Fruit fly (Drosophila melanogaster): Measurements from ENCODE around the gene Tie.
A peak's percentile ranks its signal among the peaks of the same experiment; 100 is the strongest.

The Tie gene

DNA sequence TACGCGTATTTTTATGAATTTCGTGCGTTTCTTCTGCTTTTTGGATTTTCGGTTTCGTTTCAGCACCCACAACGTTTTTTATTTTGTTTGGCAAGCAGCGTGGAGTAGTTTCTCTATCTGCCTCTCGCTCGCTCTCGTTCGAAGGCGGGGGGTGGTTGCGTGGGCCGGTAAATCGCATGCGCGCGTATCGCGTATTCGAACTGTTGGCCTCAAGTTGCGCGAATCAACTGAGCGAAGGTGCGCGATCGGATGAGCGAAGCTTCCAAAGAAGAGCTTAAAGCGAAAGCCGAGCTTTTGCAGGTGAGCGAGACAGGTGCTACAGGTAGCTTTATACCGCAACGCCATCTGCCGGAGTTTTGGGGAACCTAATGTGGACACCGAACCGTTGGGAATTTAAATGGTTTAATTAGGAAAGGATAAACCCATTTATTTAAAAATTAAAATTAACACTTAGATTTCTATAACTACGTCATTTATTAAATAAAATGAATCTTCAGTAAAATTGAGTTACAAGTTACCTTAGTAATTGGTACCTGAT is at the start of gene Tie:
TSS of gene Tie (minus strand) at position 205 of the 538 bp plus-strand sequence.
- TF ChIP-seq CG11294 (GFP tag; IDR thresholded peaks at IDR 0.05) (no peak), CG16779 (tag; optimal IDR thresholded peaks at IDR 0.05) (no peak), achi (GFP tag; optimal IDR thresholded peaks at IDR 0.05) (no peak), lz (GFP tag; optimal IDR thresholded peaks at IDR 0.05) (no peak), Hr39 (GFP tag; optimal IDR thresholded peaks at IDR 0.05) (no peak), dsx (GFP tag; optimal IDR thresholded peaks at IDR 0.05; ENCODE audit: poor library complexity, severe bottlenecking) (peak; percentile 24), pdm3 (GFP tag; optimal IDR thresholded peaks at IDR 0.05) (no peak), Blimp-1 (GFP tag; optimal IDR thresholded peaks at IDR 0.05) (no peak), CG6276 (GFP tag; optimal IDR thresholded peaks at IDR 0.05) (peak; percentile 8), Sox102F (GFP tag; optimal IDR thresholded peaks at IDR 0.05) (no peak), CG8119 (GFP tag; IDR thresholded peaks at IDR 0.05) (peak; percentile 21; the same call in 1 of the 3 replicates), CG8319 (GFP tag; optimal IDR thresholded peaks at IDR 0.05) (no peak), Sox15 (GFP tag; optimal IDR thresholded peaks at IDR 0.05) (no peak), svp (GFP tag) (peak; percentile 66), fkh (GFP tag; optimal IDR thresholded peaks at IDR 0.05) (peak; percentile 27), cyc (GFP tag; optimal IDR thresholded peaks at IDR 0.05) (no peak), Lpt (GFP tag; optimal IDR thresholded peaks at IDR 0.05) (no peak), Hr38 (GFP tag; optimal IDR thresholded peaks at IDR 0.05) (no peak), Sox14 (GFP tag; optimal IDR thresholded peaks at IDR 0.05) (no peak), vri (GFP tag; optimal IDR thresholded peaks at IDR 0.05) (no peak), ss (GFP tag; optimal IDR thresholded peaks at IDR 0.05) (peak; percentile 17 to 36), dac (GFP tag; optimal IDR thresholded peaks at IDR 0.05) (no peak), CG11762 (GFP tag; optimal IDR thresholded peaks at IDR 0.05; ENCODE audit: insufficient read depth) (no peak), OdsH (GFP tag; optimal IDR thresholded peaks at IDR 0.05) (no peak), CG1621 (tag; optimal IDR thresholded peaks at IDR 0.05) (no peak), CG8632 (GFP tag; optimal IDR thresholded peaks at IDR 0.05) (no peak), net (GFP tag; optimal IDR thresholded peaks at IDR 0.05) (peak; percentile 35), CG6808 (GFP tag; optimal IDR thresholded peaks at IDR 0.05) (no peak), Eip78C (GFP tag) (no peak), Gug (GFP tag; IDR thresholded peaks at IDR 0.05) (no peak), CG11902 (GFP tag; optimal IDR thresholded peaks at IDR 0.05) (no peak), spab (GFP tag; optimal IDR thresholded peaks at IDR 0.05) (no peak), Hr4 (GFP tag; optimal IDR thresholded peaks at IDR 0.05) (no peak), fd59A (GFP tag; optimal IDR thresholded peaks at IDR 0.05) (no peak), CG34406 (GFP tag; optimal IDR thresholded peaks at IDR 0.05) (no peak), CG3032 (tag; optimal IDR thresholded peaks at IDR 0.05) (no peak), topi (GFP tag; optimal IDR thresholded peaks at IDR 0.05) (no peak), Eip93F (GFP tag; optimal IDR thresholded peaks at IDR 0.05) (no peak), Eip75B (GFP tag; optimal IDR thresholded peaks at IDR 0.05) (no peak), Ets96B (tag; optimal IDR thresholded peaks at IDR 0.05) (no peak), Ets21C (GFP tag; optimal IDR thresholded peaks at IDR 0.05) (no peak), CG6163 (GFP tag; IDR thresholded peaks at IDR 0.05) (no peak), eg (GFP tag; IDR thresholded peaks at IDR 0.05) (peak; percentile 61; the same call in 1 of the 3 replicates), CG3919 (GFP tag; optimal IDR thresholded peaks at IDR 0.05) (peak; percentile 3), CG15336 (GFP tag; IDR thresholded peaks at IDR 0.05) (no peak; the same call in 1 of the 2 replicates), salr (GFP tag; optimal IDR thresholded peaks at IDR 0.05) (no peak), acj6 (GFP tag; optimal IDR thresholded peaks at IDR 0.05) (no peak), CG4318 (GFP tag; optimal IDR thresholded peaks at IDR 0.05) (no peak), CG7368 (GFP tag; optimal IDR thresholded peaks at IDR 0.05) (no peak), CG10631 (GFP tag; optimal IDR thresholded peaks at IDR 0.05) (no peak)

Measured in whole organism, prepupa.